Worm (Caenorhabditis elegans) whole organism, early embryonic: Measurements from ENCODE around the gene serp-1.1.
A peak's percentile ranks its signal among the peaks of the same experiment; 100 is the strongest.

ENCODE experiments used
- B0310.2 ChIP-seq: sonication (generic microtip); optimal IDR thresholded peaks from 2 replicates; lab custom pipeline; 2016; ENCODE audit warnings: mild to moderate bottlenecking, missing genetic modification characterization, missing compliant biosample characterization
- F13C5.2 ChIP-seq: sonication (generic microtip); optimal IDR thresholded peaks from 2 replicates; lab custom pipeline; 2017; ENCODE audit warnings: mild to moderate bottlenecking, missing genetic modification characterization, inconsistent platforms, missing compliant biosample characterization
- aly-1 ChIP-seq: sonication (generic microtip); optimal IDR thresholded peaks from 2 replicates; lab custom pipeline; 2016; ENCODE audit warnings: missing genetic modification characterization, missing compliant biosample characterization
- ama-1 ChIP-seq: fragments of 150-350 bp; optimal IDR thresholded peaks from 2 replicates; lab custom pipeline; 2014
- ceh-13 ChIP-seq: fragments of 200-800 bp; sonication (Bioruptor generic); optimal IDR thresholded peaks from 2 replicates; lab custom pipeline; 2018; ENCODE audit warnings: mild to moderate bottlenecking, missing genetic modification characterization, missing compliant biosample characterization
- ceh-36 ChIP-seq: sonication (generic microtip); optimal IDR thresholded peaks from 2 replicates; lab custom pipeline; 2016; ENCODE audit warnings: missing genetic modification characterization, inconsistent platforms, missing compliant biosample characterization
- ets-7 ChIP-seq: sonication (generic microtip); optimal IDR thresholded peaks from 2 replicates; lab custom pipeline; 2016; ENCODE audit warnings: missing genotype, missing genetic modification characterization, missing compliant biosample characterization
- flt-1 ChIP-seq: fragments of 200-800 bp; sonication (Bioruptor generic); IDR thresholded peaks from 2 replicates; pipeline ENCODE4 v1.3.6; 2022; ENCODE audit warnings: missing genetic modification characterization, missing compliant biosample characterization
- hmbx-1 ChIP-seq: sonication (generic microtip); optimal IDR thresholded peaks from 2 replicates; lab custom pipeline; 2016; ENCODE audit warnings: mild to moderate bottlenecking, missing genetic modification characterization, missing compliant biosample characterization
- hmg-4 ChIP-seq: fragments of 200-800 bp; sonication (Bioruptor generic); optimal IDR thresholded peaks from 2 replicates; lab custom pipeline; 2018; ENCODE audit warnings: mild to moderate bottlenecking, missing genetic modification characterization, missing compliant biosample characterization
- hnd-1 ChIP-seq: sonication (generic microtip); optimal IDR thresholded peaks from 2 replicates; lab custom pipeline; 2016; ENCODE audit warnings: missing genetic modification characterization, missing compliant biosample characterization
- pes-1 ChIP-seq: fragments of 200-800 bp; sonication (Bioruptor generic); IDR thresholded peaks from 2 replicates; pipeline ENCODE4 v1.3.6; 2022; ENCODE audit warnings: missing genetic modification reagents, missing genetic modification characterization, missing compliant biosample characterization
- scrt-1 ChIP-seq: fragments of 200-800 bp; sonication (Bioruptor generic); IDR thresholded peaks from 2 replicates; pipeline ENCODE4 v1.3.6; 2022; ENCODE audit warnings: missing genetic modification characterization, missing compliant biosample characterization
- sea-1 ChIP-seq: fragments of 200-800 bp; sonication (Bioruptor generic); conservative IDR thresholded peaks from 2 replicates; pipeline ENCODE4 v1.3.6; 2022; ENCODE audit warnings: missing genetic modification characterization, missing compliant biosample characterization
- tbx-11 ChIP-seq: fragments of 200-800 bp; sonication (Bioruptor generic); IDR thresholded peaks from 2 replicates; pipeline ENCODE4 v1.3.6; 2022; ENCODE audit warnings: missing genetic modification characterization, missing compliant biosample characterization
- tbx-37 ChIP-seq: fragments of 200-800 bp; sonication (Bioruptor generic); conservative IDR thresholded peaks from 2 replicates; pipeline ENCODE4 v1.3.6; 2022; ENCODE audit warnings: missing genetic modification reagents, missing genetic modification characterization, missing compliant biosample characterization
- tra-4 ChIP-seq: sonication (generic microtip); optimal IDR thresholded peaks from 2 replicates; lab custom pipeline; 2017; ENCODE audit warnings: missing genetic modification characterization, missing compliant biosample characterization

Gene serp-1.1

DNA sequence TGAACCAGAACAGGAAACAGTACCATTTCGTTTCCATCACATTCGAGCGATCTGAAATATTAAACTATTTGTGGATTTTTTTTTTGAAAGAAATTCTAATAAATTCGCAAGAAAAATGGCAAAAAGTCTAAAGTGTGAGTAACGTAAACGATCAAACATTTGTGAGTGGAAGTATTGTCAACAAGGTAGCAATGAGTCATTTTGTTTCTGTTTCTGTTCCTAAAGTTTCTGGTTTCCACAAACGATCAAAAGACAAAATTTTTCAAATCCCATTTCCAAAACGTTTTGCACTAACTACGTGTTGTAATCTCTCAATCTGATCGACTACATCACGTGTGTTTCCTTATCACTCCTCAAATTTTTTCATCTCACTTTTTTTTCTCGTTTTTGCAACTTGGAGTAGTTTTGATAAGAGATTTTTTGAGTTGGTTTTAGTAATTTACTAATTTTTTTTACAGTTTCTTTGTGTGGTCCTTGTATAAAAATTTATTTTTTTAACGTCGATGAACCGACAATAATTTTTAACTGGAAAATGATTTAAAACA, 6.2 kb downstream of the serp-1.1 start, which contains the start of gene F59F4.3:
F59F4.3 (minus strand) TSS at position 51 of the 545 bp plus-strand sequence.
- TF ChIP-seq ceh-13 (GFP tag; lab: Kevin White, UChicago) (no peak), ama-1 (lab: Kevin White, UChicago) (no peak), hnd-1 (tag; lab: Kevin White, UChicago) (no peak), B0310.2 (no peak), F13C5.2 (no peak), tra-4 (tag; lab: Kevin White, UChicago) (no peak), hmbx-1 (tag; lab: Kevin White, UChicago) (no peak), flt-1 (GFP tag; lab: Robert Waterston, UW) (no peak), ets-7 (no peak), ceh-36 (tag; lab: Kevin White, UChicago) (no peak), hmg-4 (GFP tag; lab: Kevin White, UChicago) (no peak), scrt-1 (GFP tag; lab: Robert Waterston, UW) (no peak), tbx-37 (GFP tag; lab: Robert Waterston, UW) (no peak)

DNA sequence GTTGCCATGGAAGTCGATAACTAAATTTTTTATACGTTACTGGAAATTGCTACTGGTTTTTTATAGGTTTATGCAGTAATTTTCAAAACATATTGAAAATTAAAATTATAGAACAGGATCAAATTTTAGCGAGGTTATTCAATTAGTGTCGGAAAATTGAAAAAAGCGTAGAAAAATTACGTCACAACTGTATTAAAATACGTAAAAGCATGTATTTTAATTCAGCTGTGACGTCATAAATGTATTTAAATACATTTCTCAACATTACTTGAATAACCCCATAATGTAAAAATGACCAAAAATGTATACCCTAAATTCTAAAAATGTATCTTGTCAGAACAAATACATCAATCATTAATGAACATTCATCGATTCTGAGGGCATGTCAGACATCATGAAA, 7.5 kb downstream of the serp-1.1 start:
- TF ChIP-seq scrt-1 (GFP tag; lab: Robert Waterston, UW) (no peak), pes-1 (no peak), B0310.2 (no peak), ceh-13 (GFP tag; lab: Kevin White, UChicago) (no peak), aly-1 (tag; lab: Kevin White, UChicago) (no peak), ceh-36 (tag; lab: Kevin White, UChicago) (no peak), tbx-11 (GFP tag; lab: Robert Waterston, UW) (no peak), sea-1 (no peak), tra-4 (tag; lab: Kevin White, UChicago) (no peak), ets-7 (no peak)

ce11 chrX:15849397-15849935, 8.1 kb downstream of the serp-1.1 start, which contains the start of gene acl-1:
acl-1 (plus strand) TSS chrX:15849885.
- TF ChIP-seq F13C5.2 (peak; percentile 23), tbx-37 (GFP tag; lab: Robert Waterston, UW) (0 out of 2 replicates have a peak, but pooled peaks have one; percentile 36), aly-1 (tag; lab: Kevin White, UChicago) (no peak)

DNA sequence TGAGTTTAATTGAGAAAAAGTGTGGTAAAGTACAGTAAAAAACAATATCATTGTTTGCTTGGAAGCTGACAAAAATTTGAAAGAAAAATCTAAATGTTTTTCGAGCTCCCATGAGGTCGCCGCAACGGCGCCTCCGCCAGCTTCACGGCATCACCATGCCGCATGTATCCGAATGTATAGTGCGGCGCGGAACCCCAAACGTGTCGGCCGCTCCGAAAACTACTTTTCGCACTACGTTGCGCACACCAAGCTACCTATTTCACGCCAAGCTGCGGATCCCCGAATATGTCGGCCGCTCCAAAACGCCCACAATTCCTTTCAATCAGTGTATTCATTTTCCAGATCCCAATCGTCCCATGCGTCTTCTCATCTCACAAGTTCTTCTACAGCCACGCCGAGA, 9.6 kb downstream of the serp-1.1 start:
- TF ChIP-seq flt-1 (GFP tag; lab: Robert Waterston, UW) (no peak), scrt-1 (GFP tag; lab: Robert Waterston, UW) (no peak), ceh-36 (tag; lab: Kevin White, UChicago) (no peak), sea-1 (no peak), ets-7 (no peak), pes-1 (no peak), hmbx-1 (tag; lab: Kevin White, UChicago) (no peak), hnd-1 (tag; lab: Kevin White, UChicago) (no peak), ama-1 (lab: Kevin White, UChicago) (no peak), B0310.2 (no peak)

ce11 chrX:15856853-15857252, 15.5 kb downstream of the serp-1.1 start, which contains the start of gene F53H4.2:
F53H4.2 (plus strand) TSS chrX:15857153.
- TF ChIP-seq ama-1 (lab: Kevin White, UChicago), result no peak
- no peak for TF ChIP-seq ceh-13 (GFP tag; lab: Kevin White, UChicago)

ce11 chrX:15860556-15861008, 19.2 kb downstream of the serp-1.1 start, which contains the start of gene F53H4.6:
F53H4.6 (minus strand) TSS chrX:15860606.
- TF ChIP-seq tbx-37 (GFP tag; lab: Robert Waterston, UW), result no peak
- no peak for TF ChIP-seq ama-1 (lab: Kevin White, UChicago)
- no peak for TF ChIP-seq flt-1 (GFP tag; lab: Robert Waterston, UW)
- TF ChIP-seq ceh-13 (GFP tag; lab: Kevin White, UChicago), result no peak
- no peak for TF ChIP-seq tra-4 (tag; lab: Kevin White, UChicago)
- no peak for TF ChIP-seq F13C5.2
- TF ChIP-seq ceh-36 (tag; lab: Kevin White, UChicago), result no peak
- TF ChIP-seq hnd-1 (tag; lab: Kevin White, UChicago), result no peak

ce11 chrX:15865868-15866555, 24.6 kb downstream of the serp-1.1 start, which contains the start of the genes csb-1 and F53H4.4:
csb-1 (minus strand) TSS chrX:15865918.
F53H4.4 (plus strand) TSS chrX:15866387.
- no peak for TF ChIP-seq tbx-11 (GFP tag; lab: Robert Waterston, UW)
- TF ChIP-seq F13C5.2, result peak; percentile 34
- 0 out of 2 replicates have a peak, but pooled peaks have one; percentile 12 for TF ChIP-seq flt-1 (GFP tag; lab: Robert Waterston, UW)
- TF ChIP-seq sea-1, result no peak

DNA sequence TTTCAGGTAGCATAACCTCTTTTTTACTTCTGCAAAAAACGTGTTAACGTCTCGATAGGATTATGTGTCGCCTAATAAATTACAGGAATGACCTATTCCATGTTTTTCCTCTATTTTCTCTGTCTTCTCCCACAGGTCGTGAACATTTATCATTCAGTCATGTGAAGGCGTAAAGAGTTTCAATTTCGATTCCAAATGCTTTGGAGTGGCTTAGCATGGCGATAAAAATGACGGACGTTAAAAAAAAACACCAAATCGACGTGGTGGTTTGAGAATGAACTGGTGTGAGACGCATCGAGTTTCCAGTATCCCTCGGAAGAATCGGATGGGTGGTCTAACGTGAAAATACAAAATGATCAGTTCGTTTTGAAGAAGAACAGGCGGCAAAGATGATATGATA, 28.2 kb downstream of the serp-1.1 start:
- no peak for TF ChIP-seq tbx-37 (GFP tag; lab: Robert Waterston, UW)
- TF ChIP-seq pes-1, result no peak
- no peak for TF ChIP-seq ceh-36 (tag; lab: Kevin White, UChicago)
- no peak for TF ChIP-seq sea-1
- no peak for TF ChIP-seq hnd-1 (tag; lab: Kevin White, UChicago)
- no peak for TF ChIP-seq tbx-11 (GFP tag; lab: Robert Waterston, UW)
- TF ChIP-seq B0310.2, result no peak
- TF ChIP-seq tra-4 (tag; lab: Kevin White, UChicago), result no peak
- TF ChIP-seq F13C5.2, result no peak
